Worm (Caenorhabditis elegans) whole organism, L4/young adult: Measurements from ENCODE around the gene K02F6.1.

Source experiments
- W03F9.2 ChIP-seq: fragments of 150-350 bp; optimal IDR thresholded peaks from 2 replicates; lab custom pipeline; 2014; ENCODE audit warnings: missing biosample characterization, missing genetic modification characterization
- dao-5 ChIP-seq: sonication (generic microtip); optimal IDR thresholded peaks from 2 replicates; lab custom pipeline; 2016; ENCODE audit warnings: missing genotype, missing genetic modification characterization, moderate library complexity, missing compliant biosample characterization
- him-1 ChIP-seq: sonication (generic microtip); optimal IDR thresholded peaks from 2 replicates; lab custom pipeline; 2016; ENCODE audit warnings: missing genotype, missing genetic modification reagents, missing genetic modification characterization, missing compliant biosample characterization

- TF ChIP-seq W03F9.2 (tag; lab: Kevin White, UChicago) (no peak), him-1 (tag; lab: Kevin White, UChicago) (no peak), dao-5 (tag; lab: Kevin White, UChicago) (no peak)
Observed at ce11 chrII:2504431-2504928, 49.3 kb upstream of the K02F6.1 start, which contains the start of gene gbas-1.
